Fruit fly (Drosophila melanogaster) whole organism, embryonic: ENCODE measurements around the gene rho-5.

ENCODE experiments used
- Aef1 ChIP-seq: fragments of 200-800 bp; sonication (Bioruptor generic); IDR thresholded peaks from 3 replicates; pipeline ENCODE4 v1.3.6; 2022; ENCODE audit warnings: missing biosample characterization, missing genetic modification characterization
- CG10267 ChIP-seq: fragments of 200-800 bp; sonication (Bioruptor generic); optimal IDR thresholded peaks from 2 replicates; lab custom pipeline; 2018; ENCODE audit warnings: missing biosample characterization, mild to moderate bottlenecking, missing genetic modification characterization, moderate library complexity
- CG10565 ChIP-seq: fragments of 200-800 bp; sonication (Bioruptor generic); optimal IDR thresholded peaks from 3 replicates; lab custom pipeline; 2016; ENCODE audit warnings: missing biosample characterization, mild to moderate bottlenecking, missing genetic modification characterization
- CG11398 ChIP-seq: fragments of 200-800 bp; sonication (Bioruptor generic); optimal IDR thresholded peaks from 2 replicates; lab custom pipeline; 2016; ENCODE audit warnings: missing biosample characterization, missing genetic modification characterization
- CG12942 ChIP-seq: fragments of 200-800 bp; sonication (Bioruptor generic); optimal IDR thresholded peaks from 3 replicates; lab custom pipeline; 2016; ENCODE audit warnings: missing biosample characterization, missing genetic modification characterization
- CG13624 ChIP-seq: fragments of 200-800 bp; sonication (Bioruptor generic); optimal IDR thresholded peaks from 2 replicates; lab custom pipeline; 2016; ENCODE audit warnings: missing biosample characterization, missing genetic modification characterization
- CG14014 ChIP-seq: fragments of 200-800 bp; sonication (Bioruptor generic); IDR thresholded peaks from 2 replicates; pipeline ENCODE4 v1.3.6; 2022; ENCODE audit warnings: missing biosample characterization, missing genetic modification characterization
- CG14710 ChIP-seq: fragments of 200-800 bp; sonication (Bioruptor generic); optimal IDR thresholded peaks from 3 replicates; lab custom pipeline; 2019; ENCODE audit warnings: missing biosample characterization, mild to moderate bottlenecking, missing genetic modification characterization, moderate library complexity
- CG15479 ChIP-seq: fragments of 200-800 bp; sonication (Bioruptor generic); optimal IDR thresholded peaks from 3 replicates; lab custom pipeline; 2019; ENCODE audit warnings: missing biosample characterization, mild to moderate bottlenecking, missing genetic modification characterization, moderate library complexity
- CG15514 ChIP-seq: fragments of 200-800 bp; sonication (Bioruptor generic); optimal IDR thresholded peaks from 3 replicates; lab custom pipeline; 2017; ENCODE audit warnings: missing biosample characterization, missing genetic modification characterization, mild to moderate bottlenecking, moderate library complexity, missing genetic modification reagents
- CG18262 ChIP-seq: fragments of 200-800 bp; optimal IDR thresholded peaks from 3 replicates; lab custom pipeline; 2019; ENCODE audit warnings: missing biosample characterization, mild to moderate bottlenecking, missing genetic modification characterization, moderate library complexity
- CG2120 ChIP-seq: fragments of 200-800 bp; sonication (Bioruptor generic); optimal IDR thresholded peaks from 3 replicates; lab custom pipeline; 2016; ENCODE audit warnings: missing biosample characterization, missing genetic modification characterization
- CG30431 ChIP-seq: fragments of 200-800 bp; sonication (Bioruptor generic); optimal IDR thresholded peaks from 2 replicates; lab custom pipeline; 2017; ENCODE audit warnings: missing biosample characterization, missing genetic modification characterization
- CG43689 ChIP-seq: fragments of 200-800 bp; sonication (Bioruptor generic); IDR thresholded peaks from 2 replicates; pipeline ENCODE4 v1.3.6; 2022; ENCODE audit warnings: missing biosample characterization, missing genetic modification characterization
- CG4707 ChIP-seq: fragments of 200-800 bp; sonication (Bioruptor generic); optimal IDR thresholded peaks from 2 replicates; lab custom pipeline; 2018; ENCODE audit warnings: missing biosample characterization, mild to moderate bottlenecking, missing genetic modification characterization, moderate library complexity
- CG4820 ChIP-seq: fragments of 200-800 bp; sonication (Bioruptor generic); optimal IDR thresholded peaks from 3 replicates; lab custom pipeline; 2016; ENCODE audit warnings: missing biosample characterization, missing genetic modification characterization
- CG7839 ChIP-seq: fragments of 200-800 bp; sonication (Bioruptor generic); optimal IDR thresholded peaks from 3 replicates; lab custom pipeline; 2018; ENCODE audit warnings: missing biosample characterization, mild to moderate bottlenecking, missing genetic modification characterization, moderate library complexity
- CG7963 ChIP-seq: fragments of 200-800 bp; sonication (Bioruptor generic); IDR thresholded peaks from 3 replicates; pipeline ENCODE4 v1.3.6; 2022; ENCODE audit warnings: missing biosample characterization, missing genetic modification characterization; ENCODE audit not compliant: partially characterized antibody
- Camta ChIP-seq: fragments of 200-800 bp; sonication (Bioruptor generic); optimal IDR thresholded peaks from 2 replicates; lab custom pipeline; 2016; ENCODE audit warnings: missing biosample characterization, missing genetic modification characterization
- Chrac-16 ChIP-seq: fragments of 200-800 bp; sonication (Bioruptor generic); optimal IDR thresholded peaks from 3 replicates; lab custom pipeline; 2016; ENCODE audit warnings: missing biosample characterization, missing genetic modification characterization
- Dad ChIP-seq: fragments of 200-800 bp; sonication (Bioruptor generic); optimal IDR thresholded peaks from 3 replicates; lab custom pipeline; 2016; ENCODE audit warnings: missing biosample characterization, missing genetic modification characterization
- HLH4C ChIP-seq: fragments of 200-800 bp; sonication (Bioruptor generic); IDR thresholded peaks from 3 replicates; pipeline ENCODE4 v1.3.6; 2022; ENCODE audit warnings: missing biosample characterization, missing genetic modification characterization; ENCODE audit not compliant: partially characterized antibody
- HLHmδ ChIP-seq: fragments of 200-800 bp; sonication (Bioruptor generic); optimal IDR thresholded peaks from 2 replicates; lab custom pipeline; 2018; ENCODE audit warnings: missing biosample characterization, mild to moderate bottlenecking, missing genetic modification characterization, moderate library complexity
- Hmx ChIP-seq: fragments of 200-800 bp; sonication (Bioruptor generic); optimal IDR thresholded peaks from 2 replicates; lab custom pipeline; 2016; ENCODE audit warnings: missing biosample characterization, missing genetic modification characterization
- Hr78 ChIP-seq, 2 experiments: fragments of 200-800 bp in 1 of 2; fragments of >200 bp in 1 of 2; sonication (Bioruptor generic) in 1 of 2; optimal IDR thresholded peaks; 2 replicates each; lab custom pipeline; 2017 to 2019; ENCODE audit warnings: missing biosample characterization in 2 of 2, missing genetic modification characterization in 2 of 2, mild to moderate bottlenecking in 1 of 2, moderate library complexity in 1 of 2
- MBD-R2 ChIP-seq: fragments of 200-800 bp; sonication (Bioruptor generic); IDR thresholded peaks from 2 replicates; pipeline ENCODE4 v1.3.6; 2022; ENCODE audit warnings: missing biosample characterization, missing genetic modification characterization
- MTF-1 ChIP-seq: fragments of 200-800 bp; sonication (Bioruptor generic); optimal IDR thresholded peaks from 2 replicates; lab custom pipeline; 2018; ENCODE audit warnings: missing biosample characterization, mild to moderate bottlenecking, missing genetic modification characterization, borderline replicate concordance
- Nf-YC ChIP-seq: fragments of 200-800 bp; optimal IDR thresholded peaks from 3 replicates; lab custom pipeline; 2019; ENCODE audit warnings: missing biosample characterization, mild to moderate bottlenecking, missing genetic modification characterization, moderate library complexity
- Poxn ChIP-seq: fragments of 200-800 bp; sonication (Bioruptor generic); IDR thresholded peaks from 2 replicates; pipeline ENCODE4 v1.3.6; 2022; ENCODE audit warnings: missing biosample characterization, missing genetic modification characterization
- Scr ChIP-seq: fragments of 200-800 bp; sonication (Bioruptor generic); IDR thresholded peaks from 2 replicates; pipeline ENCODE4 v1.3.6; 2022; ENCODE audit warnings: missing biosample characterization, missing genetic modification characterization; ENCODE audit not compliant: partially characterized antibody
- Spps ChIP-seq: fragments of 200-800 bp; sonication (Bioruptor generic); optimal IDR thresholded peaks from 2 replicates; lab custom pipeline; 2018; ENCODE audit warnings: missing biosample characterization, mild to moderate bottlenecking, missing genetic modification characterization
- Trl ChIP-seq, 3 experiments: fragments of >200 bp in 2 of 3; fragments of 200-800 bp in 1 of 3; sonication (Bioruptor generic) in 1 of 3; optimal IDR thresholded peaks; 2 replicates in 1 of 3; 3 replicates in 2 of 3; lab custom pipeline; 2016 to 2017; ENCODE audit warnings: missing biosample characterization in 1 of 3, missing genetic modification characterization in 1 of 3
- YL-1 ChIP-seq: fragments of 200-800 bp; sonication (Bioruptor generic); optimal IDR thresholded peaks from 3 replicates; lab custom pipeline; 2017; ENCODE audit warnings: missing biosample characterization, mild to moderate bottlenecking, missing genetic modification characterization
- ab ChIP-seq: fragments of 200-800 bp; sonication (Bioruptor generic); optimal IDR thresholded peaks from 2 replicates; lab custom pipeline; 2016; ENCODE audit warnings: missing biosample characterization, missing genetic modification characterization
- bowl ChIP-seq: fragments of 200-800 bp; sonication (Bioruptor generic); IDR thresholded peaks from 2 replicates; pipeline ENCODE4 v1.3.6; 2022; ENCODE audit warnings: missing biosample characterization, missing genetic modification characterization
- br ChIP-seq: fragments of >200 bp; optimal IDR thresholded peaks from 2 replicates; lab custom pipeline; 2017
- caup ChIP-seq: fragments of 200-800 bp; sonication (Bioruptor generic); optimal IDR thresholded peaks from 3 replicates; lab custom pipeline; 2017; ENCODE audit warnings: missing biosample characterization, mild to moderate bottlenecking, missing genetic modification characterization, moderate library complexity; ENCODE audit not compliant: severe bottlenecking
- dpn ChIP-seq, 2 experiments: fragments of 200-800 bp; sonication (Bioruptor generic); optimal IDR thresholded peaks; 3 replicates each; lab custom pipeline; 2016; ENCODE audit warnings: missing biosample characterization in 2 of 2, missing genetic modification characterization in 2 of 2
- esg ChIP-seq: fragments of 200-800 bp; sonication (Bioruptor generic); conservative IDR thresholded peaks from 2 replicates; pipeline ENCODE4 v1.3.6; 2022; ENCODE audit warnings: missing biosample characterization, missing genetic modification characterization
- gce ChIP-seq: fragments of 200-800 bp; sonication (Bioruptor generic); IDR thresholded peaks from 3 replicates; pipeline ENCODE4 v1.3.6; 2022; ENCODE audit warnings: missing biosample characterization, missing genetic modification characterization
- gsb-n ChIP-seq: fragments of 200-800 bp; sonication (Bioruptor generic); optimal IDR thresholded peaks from 3 replicates; lab custom pipeline; 2018; ENCODE audit warnings: missing biosample characterization, mild to moderate bottlenecking, missing genetic modification characterization
- her ChIP-seq: fragments of 200-800 bp; sonication (Bioruptor generic); optimal IDR thresholded peaks from 2 replicates; lab custom pipeline; 2016; ENCODE audit warnings: missing biosample characterization, missing genetic modification characterization
- ind ChIP-seq: fragments of 200-800 bp; sonication (Bioruptor generic); optimal IDR thresholded peaks from 3 replicates; lab custom pipeline; 2016; ENCODE audit warnings: missing biosample characterization, missing genetic modification characterization
- pfk ChIP-seq: fragments of 200-800 bp; sonication (Bioruptor generic); optimal IDR thresholded peaks from 2 replicates; lab custom pipeline; 2018; ENCODE audit warnings: missing biosample characterization, mild to moderate bottlenecking, missing genetic modification characterization, moderate library complexity
- repo ChIP-seq: fragments of 200-800 bp; sonication (Bioruptor generic); optimal IDR thresholded peaks from 2 replicates; lab custom pipeline; 2016; ENCODE audit warnings: missing biosample characterization, missing genetic modification characterization
- seq ChIP-seq: fragments of 200-800 bp; sonication (Bioruptor generic); IDR thresholded peaks from 2 replicates; pipeline ENCODE4 v1.3.6; 2022; ENCODE audit warnings: missing biosample characterization, missing genetic modification characterization
- tna ChIP-seq: fragments of 200-800 bp; sonication (Bioruptor generic); IDR thresholded peaks from 2 replicates; pipeline ENCODE4 v1.3.6; 2022; ENCODE audit warnings: missing biosample characterization, missing genetic modification characterization; ENCODE audit not compliant: partially characterized antibody

Gene rho-5

dm6 chr2L:10387869-10388726, 14.4 kb upstream of the rho-5 start, which contains the start of gene da (continued):
- TF ChIP-seq esg (GFP tag; lab: Robert Waterston, UW) (peak; percentile 36; the same call in 1 of the 2 replicates), br (lab: Kevin White, UChicago) (no peak), ab (GFP tag; lab: Kevin White, UChicago) (no peak), Aef1 (GFP tag; lab: Robert Waterston, UW) (peak; percentile 52; the same call in 2 of the 3 replicates), CG14710 (tag; lab: Kevin White, UChicago) (peak; percentile 74), Hmx (GFP tag; lab: Kevin White, UChicago) (peak; percentile 49), Camta (GFP tag; lab: Kevin White, UChicago) (peak; percentile 74), CG14014 (GFP tag; lab: Robert Waterston, UW) (peak; percentile 64; the same call in 1 of the 2 replicates), CG12942 (peak; percentile 22), CG15479 (GFP tag; lab: Kevin White, UChicago) (peak; percentile 81), Nf-YC (tag; lab: Kevin White, UChicago) (peak; percentile 52), Spps (tag; lab: Kevin White, UChicago) (peak; percentile 23), gsb-n (tag; lab: Kevin White, UChicago) (peak; percentile 31), CG2120 (GFP tag; lab: Kevin White, UChicago) (peak; percentile 79), seq (GFP tag; lab: Robert Waterston, UW) (no peak; the same call in 1 of the 2 replicates), CG11398 (GFP tag; lab: Kevin White, UChicago) (no peak), repo (GFP tag; lab: Kevin White, UChicago) (no peak), CG15514 (GFP tag; lab: Kevin White, UChicago) (peak; percentile 81), tna (GFP tag; lab: Robert Waterston, UW) (peak; percentile 13; the same call in 1 of the 2 replicates), Poxn (GFP tag; lab: Robert Waterston, UW) (no peak), Trl (optimal IDR thresholded peaks at IDR 0.05; lab: Kevin White, UChicago) (no peak), Trl (GFP tag; optimal IDR thresholded peaks at IDR 0.05; lab: Kevin White, UChicago) (peak; percentile 47), gce (no peak; the same call in 2 of the 3 replicates), MBD-R2 (peak; percentile 61), Dad (GFP tag; lab: Kevin White, UChicago) (peak; percentile 45), CG13624 (GFP tag; lab: Kevin White, UChicago) (peak; percentile 63), caup (peak; percentile 69), CG7963 (GFP tag; lab: Robert Waterston, UW) (peak; percentile 44; the same call in 1 of the 3 replicates), pfk (GFP tag; lab: Kevin White, UChicago) (peak; percentile 86), CG10565 (GFP tag; lab: Kevin White, UChicago) (no peak), CG4707 (no peak), CG4820 (GFP tag; lab: Kevin White, UChicago) (peak; percentile 35), MTF-1 (no peak), ind (GFP tag; lab: Kevin White, UChicago) (peak; percentile 51), bowl (GFP tag; lab: Robert Waterston, UW) (no peak), CG30431 (GFP tag; lab: Kevin White, UChicago) (no peak), Chrac-16 (peak; percentile 56), YL-1 (GFP tag; lab: Kevin White, UChicago) (peak; percentile 89), her (GFP tag; lab: Kevin White, UChicago) (peak; percentile 46), dpn (GFP tag; optimal IDR thresholded peaks at IDR 0.05; lab: Kevin White, UChicago) (peak; percentile 63 to 69), HLHmδ (no peak), HLH4C (GFP tag; lab: Robert Waterston, UW) (peak; percentile 61; the same call in 2 of the 3 replicates), CG7839 (tag; lab: Kevin White, UChicago) (peak; percentile 61), CG10267 (peak; percentile 64), CG43689 (no peak), Hr78 (GFP tag; optimal IDR thresholded peaks at IDR 0.05; lab: Kevin White, UChicago) (peak in 1 of 2 experiments; percentile 8), CG18262 (tag; lab: Kevin White, UChicago) (peak; percentile 58), Scr (GFP tag; lab: Robert Waterston, UW) (peak; percentile 59)
